Fruit fly (Drosophila melanogaster) whole organism, embryonic: Measurements from ENCODE around the gene Mpcp2.

Experiments used
- CG10959 ChIP-seq: fragments of 200-800 bp; sonication (Bioruptor generic); IDR thresholded peaks from 2 replicates; pipeline ENCODE4 v1.3.6; 2022; ENCODE audit warnings: missing biosample characterization, missing genetic modification characterization
- CG11696 ChIP-seq: fragments of 200-800 bp; sonication (Bioruptor generic); IDR thresholded peaks from 2 replicates; pipeline ENCODE4 v1.3.6; 2022; ENCODE audit warnings: missing biosample characterization, missing genetic modification characterization
- CG12942 ChIP-seq: fragments of 200-800 bp; sonication (Bioruptor generic); optimal IDR thresholded peaks from 3 replicates; lab custom pipeline; 2016; ENCODE audit warnings: missing biosample characterization, missing genetic modification characterization
- CG1647 ChIP-seq: fragments of 200-800 bp; sonication (Bioruptor generic); optimal IDR thresholded peaks from 3 replicates; lab custom pipeline; 2016; ENCODE audit warnings: missing biosample characterization, missing genetic modification characterization
- CG17612 ChIP-seq: fragments of 200-800 bp; sonication (Bioruptor generic); IDR thresholded peaks from 2 replicates; pipeline ENCODE4 v1.3.6; 2022; ENCODE audit warnings: missing biosample characterization, missing genetic modification characterization
- CG6791 ChIP-seq: fragments of 200-800 bp; sonication (Bioruptor generic); IDR thresholded peaks from 3 replicates; pipeline ENCODE4 v1.3.6; 2022; ENCODE audit warnings: missing biosample characterization, missing genetic modification characterization; ENCODE audit not compliant: partially characterized antibody
- Hand ChIP-seq: fragments of 200-800 bp; sonication (Bioruptor generic); optimal IDR thresholded peaks from 2 replicates; lab custom pipeline; 2017; ENCODE audit warnings: mild to moderate bottlenecking, missing biosample characterization, missing genetic modification reagents, missing genetic modification characterization
- Mad ChIP-seq: fragments of 200-800 bp; sonication (Bioruptor generic); optimal IDR thresholded peaks from 2 replicates; lab custom pipeline; 2016; ENCODE audit warnings: missing biosample characterization, missing genetic modification characterization
- chinmo ChIP-seq: fragments of 200-800 bp; sonication (Bioruptor generic); IDR thresholded peaks from 4 replicates; pipeline ENCODE4 v1.3.6; 2022; ENCODE audit warnings: missing biosample characterization, missing genetic modification characterization; ENCODE audit not compliant: partially characterized antibody
- chn ChIP-seq: fragments of 200-800 bp; sonication (Bioruptor generic); optimal IDR thresholded peaks from 2 replicates; lab custom pipeline; 2016; ENCODE audit warnings: missing biosample characterization, missing genetic modification characterization
- org-1 ChIP-seq: fragments of 200-800 bp; sonication (Bioruptor generic); optimal IDR thresholded peaks from 2 replicates; lab custom pipeline; 2017; ENCODE audit warnings: missing biosample characterization, missing genetic modification characterization
- pan ChIP-seq, 4 experiments: fragments of >200 bp in 3 of 4; fragments of 200-800 bp in 1 of 4; sonication (Bioruptor generic) in 1 of 4; optimal IDR thresholded peaks in 3 of 4; IDR thresholded peaks in 1 of 4; 2 replicates each; pipeline versions ENCODE4 v1.3.6 to Lab custom; 2017 to 2022; ENCODE audit warnings: missing biosample characterization in 2 of 4, missing genetic modification characterization in 2 of 4, mixed read lengths in 1 of 4
- slbo ChIP-seq: fragments of 200-800 bp; sonication (Bioruptor generic); IDR thresholded peaks from 2 replicates; pipeline ENCODE4 v1.3.6; 2022; ENCODE audit warnings: missing biosample characterization, missing genetic modification characterization

DNA sequence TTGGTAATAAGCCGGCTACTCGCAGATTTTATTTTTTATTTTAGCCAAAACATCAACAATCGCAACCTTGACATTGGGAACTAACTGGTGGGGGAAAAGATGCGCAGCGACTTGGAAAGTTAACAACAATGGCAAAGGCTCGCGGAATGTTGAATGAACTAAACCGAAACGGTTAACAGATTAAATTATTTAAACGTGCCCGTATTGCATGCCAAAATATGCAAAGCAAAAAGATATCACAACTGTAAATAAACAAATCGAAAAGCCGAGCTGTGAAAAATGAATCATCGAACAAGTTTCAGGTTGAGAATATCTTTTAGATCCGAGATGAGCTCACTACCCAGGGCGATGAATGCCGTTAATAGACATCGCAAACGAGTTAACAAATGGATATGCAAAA lies 4.3 kb upstream of the Mpcp2 start:
- TF ChIP-seq CG10959 (GFP tag; lab: Robert Waterston, UW) (no peak), chn (GFP tag; lab: Kevin White, UChicago) (no peak), CG1647 (GFP tag; lab: Kevin White, UChicago) (no peak), CG17612 (no peak), pan (optimal IDR thresholded peaks at IDR 0.05; lab: Kevin White, UChicago) (no peak), pan (GFP tag; optimal IDR thresholded peaks at IDR 0.05 in 1 of 2, IDR thresholded peaks at IDR 0.05 in 1 of 2) (no peak), chinmo (GFP tag; lab: Robert Waterston, UW) (peak; percentile 80; the same call in 1 of the 4 replicates), CG12942 (GFP tag; lab: Kevin White, UChicago) (no peak), Mad (GFP tag; lab: Kevin White, UChicago) (no peak), slbo (no peak), Hand (GFP tag; lab: Kevin White, UChicago) (no peak), CG11696 (GFP tag; lab: Robert Waterston, UW) (no peak), CG6791 (GFP tag; lab: Robert Waterston, UW) (no peak), org-1 (GFP tag; lab: Kevin White, UChicago) (no peak)
